Worm (Caenorhabditis elegans): ENCODE measurements around the gene K11H12.11.

ce11 chrIV:639167-639566, 31.2 kb downstream of the K11H12.11 start:
- TF ChIP-seq ceh-62 (tag; optimal IDR thresholded peaks at IDR 0.05) = no peak
- no peak for TF ChIP-seq set-16 (GFP tag; IDR thresholded peaks at IDR 0.05)
- TF ChIP-seq dve-1 (tag; optimal IDR thresholded peaks at IDR 0.05; ENCODE audit: insufficient read depth) = no peak
- no peak for TF ChIP-seq duxl-1 (tag; optimal IDR thresholded peaks at IDR 0.05; ENCODE audit: poor library complexity)
- TF ChIP-seq hlh-30 (tag; optimal IDR thresholded peaks at IDR 0.05; ENCODE audit: insufficient read depth) = no peak
- no peak for TF ChIP-seq ama-1 (optimal IDR thresholded peaks at IDR 0.05)
- TF ChIP-seq nhr-28 (tag; optimal IDR thresholded peaks at IDR 0.05) = no peak

All from whole organism, L4 larva.